Fruit fly (Drosophila melanogaster) whole organism, pupa: Measurements from ENCODE around the gene ash1.

Experiments
- CG10348 ChIP-seq: fragments of 200-800 bp; sonication (Bioruptor generic); IDR thresholded peaks from 2 replicates; pipeline ENCODE4 v1.3.6; 2022; ENCODE audit warnings: missing biosample characterization, missing genetic modification characterization
- CG12605 ChIP-seq: fragments of 200-800 bp; sonication (Bioruptor generic); IDR thresholded peaks from 2 replicates; pipeline ENCODE4 v1.3.6; 2022; ENCODE audit warnings: missing biosample characterization, missing genetic modification characterization
- CG13204 ChIP-seq: fragments of 200-800 bp; sonication (Bioruptor generic); optimal IDR thresholded peaks from 2 replicates; lab custom pipeline; 2018; ENCODE audit warnings: missing biosample characterization, mild to moderate bottlenecking, missing genetic modification characterization, moderate library complexity
- CG14655 ChIP-seq: fragments of 200-800 bp; sonication (Bioruptor generic); optimal IDR thresholded peaks from 3 replicates; lab custom pipeline; 2017; ENCODE audit warnings: mild to moderate bottlenecking, missing biosample characterization, missing genetic modification reagents, missing genetic modification characterization
- CG15710 ChIP-seq: fragments of 200-800 bp; sonication (Bioruptor generic); optimal IDR thresholded peaks from 2 replicates; lab custom pipeline; 2018; ENCODE audit warnings: missing biosample characterization, mild to moderate bottlenecking, missing genetic modification characterization, moderate library complexity
- CG17806 ChIP-seq: fragments of 200-800 bp; sonication (Bioruptor generic); optimal IDR thresholded peaks from 2 replicates; lab custom pipeline; 2018; ENCODE audit warnings: missing biosample characterization, mild to moderate bottlenecking, missing genetic modification characterization, moderate library complexity
- CG32121 ChIP-seq: fragments of 200-800 bp; sonication (Bioruptor generic); IDR thresholded peaks from 2 replicates; pipeline ENCODE4 v1.3.6; 2022; ENCODE audit warnings: missing biosample characterization, missing genetic modification characterization
- CG34367 ChIP-seq: fragments of 200-800 bp; sonication (Bioruptor generic); optimal IDR thresholded peaks from 2 replicates; lab custom pipeline; 2018; ENCODE audit warnings: missing biosample characterization, mild to moderate bottlenecking, missing genetic modification characterization
- CG4496 ChIP-seq: fragments of 200-800 bp; sonication (Bioruptor generic); IDR thresholded peaks from 3 replicates; pipeline ENCODE4 v1.3.6; 2022; ENCODE audit warnings: missing biosample characterization, missing genetic modification characterization
- CG8159 ChIP-seq: fragments of 200-800 bp; sonication (Bioruptor generic); optimal IDR thresholded peaks from 3 replicates; lab custom pipeline; 2018; ENCODE audit warnings: missing biosample characterization, mild to moderate bottlenecking, missing genetic modification characterization, moderate library complexity
- CG8301 ChIP-seq: fragments of 200-800 bp; sonication (Bioruptor generic); optimal IDR thresholded peaks from 2 replicates; lab custom pipeline; 2018; ENCODE audit warnings: missing biosample characterization, mild to moderate bottlenecking, missing genetic modification characterization
- CG9948 ChIP-seq: fragments of 200-800 bp; sonication (Bioruptor generic); optimal IDR thresholded peaks from 2 replicates; lab custom pipeline; 2018; ENCODE audit warnings: missing biosample characterization, mild to moderate bottlenecking, missing genetic modification characterization, moderate library complexity
- D1 ChIP-seq: fragments of 200-800 bp; sonication (Bioruptor generic); optimal IDR thresholded peaks from 2 replicates; lab custom pipeline; 2018; ENCODE audit warnings: missing biosample characterization, mild to moderate bottlenecking, missing genetic modification characterization, moderate library complexity
- EcR ChIP-seq: fragments of 200-800 bp; sonication (Bioruptor generic); optimal IDR thresholded peaks from 3 replicates; lab custom pipeline; 2019; ENCODE audit warnings: missing biosample characterization, missing genetic modification characterization, mild to moderate bottlenecking, moderate library complexity, missing genetic modification reagents
- Ets98B ChIP-seq: fragments of 200-800 bp; sonication (Bioruptor generic); IDR thresholded peaks from 2 replicates; pipeline ENCODE4 v1.3.6; 2022; ENCODE audit warnings: missing biosample characterization, missing genetic modification characterization
- Pif1A ChIP-seq: fragments of 200-800 bp; sonication (Bioruptor generic); optimal IDR thresholded peaks from 3 replicates; lab custom pipeline; 2016; ENCODE audit warnings: missing biosample characterization, missing genetic modification characterization
- Pif1B ChIP-seq: fragments of 200-800 bp; sonication (Bioruptor generic); optimal IDR thresholded peaks from 3 replicates; lab custom pipeline; 2016; ENCODE audit warnings: missing biosample characterization, missing genetic modification characterization
- Snoo ChIP-seq: fragments of 200-800 bp; sonication (Bioruptor generic); optimal IDR thresholded peaks from 3 replicates; lab custom pipeline; 2017; ENCODE audit warnings: missing biosample characterization, mild to moderate bottlenecking, missing genetic modification characterization, inconsistent platforms
- fd96Ca ChIP-seq: fragments of 200-800 bp; sonication (Bioruptor generic); IDR thresholded peaks from 3 replicates; pipeline ENCODE4 v1.3.6; 2022; ENCODE audit warnings: missing biosample characterization, missing genetic modification characterization
- gl ChIP-seq: fragments of 200-800 bp; sonication (Bioruptor generic); optimal IDR thresholded peaks from 2 replicates; lab custom pipeline; 2018; ENCODE audit warnings: missing biosample characterization, mild to moderate bottlenecking, missing genetic modification characterization
- rn ChIP-seq: fragments of 200-800 bp; sonication (Bioruptor generic); IDR thresholded peaks from 2 replicates; pipeline ENCODE4 v1.3.6; 2022; ENCODE audit warnings: missing biosample characterization, missing genetic modification characterization

ash1 gene

DNA sequence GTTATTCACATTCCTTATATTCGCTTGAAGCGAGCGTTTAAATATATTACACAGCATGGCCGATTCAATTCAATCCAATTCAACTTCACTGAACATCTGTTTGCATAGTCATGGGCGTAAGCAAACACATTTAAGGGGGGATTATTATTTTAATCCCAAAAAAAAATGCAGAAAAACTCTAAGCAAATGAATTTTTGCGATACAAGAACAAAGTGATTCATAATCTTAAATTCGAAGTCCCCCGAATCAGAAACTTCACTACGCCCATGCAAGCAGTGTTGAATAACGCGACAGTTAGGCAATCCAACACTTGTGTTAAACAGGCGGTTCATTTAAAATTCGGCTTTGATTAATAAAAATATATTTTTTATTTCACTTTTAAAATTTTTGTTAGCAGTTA lies 8.1 kb downstream of the ash1 start, which contains the start of gene CG14100:
CG14100 (minus strand) TSS at position 103 of the 400 bp plus-strand sequence.
- TF ChIP-seq Ets98B (peak; percentile 100), CG12605 (GFP tag; lab: Robert Waterston, UW) (peak; percentile 100), CG4496 (GFP tag; lab: Robert Waterston, UW) (peak; percentile 100), CG32121 (GFP tag; lab: Robert Waterston, UW) (peak; percentile 100), EcR (no peak), CG13204 (GFP tag; lab: Kevin White, UChicago) (peak; percentile 100), CG34367 (tag; lab: Kevin White, UChicago) (peak; percentile 100), rn (peak; percentile 100), Pif1B (GFP tag; lab: Kevin White, UChicago) (peak; percentile 100), CG8301 (tag; lab: Kevin White, UChicago) (peak; percentile 100), fd96Ca (GFP tag; lab: Robert Waterston, UW) (peak; percentile 100), gl (tag; lab: Kevin White, UChicago) (peak; percentile 100), CG15710 (tag; lab: Kevin White, UChicago) (peak; percentile 100), CG17806 (tag; lab: Kevin White, UChicago) (peak; percentile 100), Pif1A (GFP tag; lab: Kevin White, UChicago) (peak; percentile 100), CG9948 (tag; lab: Kevin White, UChicago) (peak; percentile 100), D1 (tag; lab: Kevin White, UChicago) (peak; percentile 100), Snoo (tag; lab: Kevin White, UChicago) (peak; percentile 100), CG10348 (GFP tag; lab: Robert Waterston, UW) (peak; percentile 100), CG8159 (tag; lab: Kevin White, UChicago) (peak; percentile 100), CG14655 (GFP tag; lab: Kevin White, UChicago) (peak; percentile 100)

DNA sequence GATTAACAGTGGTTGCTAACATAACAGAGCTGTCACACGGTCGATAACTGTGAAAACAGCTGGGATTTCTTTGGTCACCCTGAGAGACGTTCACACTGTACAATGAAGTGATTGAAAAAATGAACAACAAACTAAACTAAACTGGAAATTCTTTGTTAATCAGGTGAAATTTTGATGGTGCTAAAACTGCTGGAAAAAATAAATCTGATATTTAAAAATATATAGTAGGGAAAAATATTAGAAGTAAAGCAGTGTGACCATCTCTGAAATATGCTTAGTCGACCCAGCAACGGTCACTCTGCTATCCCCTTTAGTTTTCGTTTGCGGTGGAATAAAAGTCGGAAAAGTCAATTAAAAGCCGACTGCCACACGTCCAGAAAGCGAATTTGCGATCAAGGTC lies 12.6 kb downstream of the ash1 start, which contains the start of the genes CG9231 and CG9330:
CG9231 (minus strand) TSS at position 25 of the 400 bp plus-strand sequence.
CG9330 (plus strand) TSS at position 275 of the 400 bp plus-strand sequence.
- TF ChIP-seq CG8159 (tag; lab: Kevin White, UChicago): peak; percentile 1
- no peak for TF ChIP-seq Snoo (tag; lab: Kevin White, UChicago)
- TF ChIP-seq Pif1A (GFP tag; lab: Kevin White, UChicago): peak; percentile 31
- peak; percentile 14 for TF ChIP-seq EcR

DNA sequence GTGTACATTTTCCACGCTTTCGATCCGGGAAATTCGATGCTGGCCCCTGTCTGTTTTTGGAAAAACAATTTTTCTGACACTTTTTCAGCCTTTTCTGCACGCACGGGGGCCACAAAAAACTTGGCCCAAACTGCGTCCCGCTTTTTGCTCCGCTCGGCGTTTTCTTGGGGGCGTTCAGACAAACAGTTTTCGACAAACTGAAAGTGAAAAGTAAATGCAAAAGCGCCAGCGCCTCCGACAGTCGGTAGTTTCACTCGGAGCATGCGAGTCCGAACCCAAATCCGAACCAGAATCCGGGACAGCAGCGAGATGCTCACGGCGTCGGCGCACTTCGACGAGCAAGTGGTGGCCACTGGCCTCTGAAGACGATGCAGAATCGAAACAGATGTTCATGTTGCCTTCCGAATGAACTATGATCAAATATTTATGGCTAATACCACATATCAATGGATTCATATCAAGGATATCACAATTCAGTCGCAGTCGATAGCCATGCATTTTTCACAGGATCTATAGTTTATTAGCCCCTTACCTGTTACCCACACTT lies 14.1 kb downstream of the ash1 start, which contains the start of gene Shal:
Shal (minus strand) TSS at position 200 of the 547 bp plus-strand sequence.
- TF ChIP-seq CG8159 (tag; lab: Kevin White, UChicago): no peak
- TF ChIP-seq, all 21 proteins: peak for 0

DNA sequence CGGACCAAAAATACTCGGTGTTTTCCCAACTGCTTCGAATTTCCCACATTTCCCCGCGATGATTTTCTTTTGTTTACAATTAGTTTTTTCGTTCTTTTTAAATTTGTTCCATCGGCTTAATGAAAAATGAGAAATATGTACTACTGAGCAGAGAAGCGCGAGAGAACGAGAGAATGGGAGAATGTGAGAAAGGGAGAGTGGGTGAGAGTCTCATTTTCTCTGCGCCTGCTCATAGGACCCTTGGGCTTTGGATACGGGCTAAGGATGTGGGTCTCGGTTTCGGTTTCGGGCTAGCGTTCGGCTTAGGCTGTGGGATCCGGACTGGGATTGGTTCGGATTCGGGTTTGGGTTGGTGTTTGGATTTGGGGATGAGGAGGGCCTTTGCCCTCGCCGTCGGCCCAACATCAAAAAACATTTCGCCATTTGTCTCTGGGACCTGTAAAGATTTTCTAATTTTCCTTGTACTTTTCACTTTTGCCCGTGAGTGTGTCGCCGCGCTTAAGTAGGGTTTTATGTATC lies 17.8 kb downstream of the ash1 start:
- TF ChIP-seq EcR (no peak), CG8159 (tag; lab: Kevin White, UChicago) (no peak), Pif1A (GFP tag; lab: Kevin White, UChicago) (no peak), D1 (tag; lab: Kevin White, UChicago) (no peak), CG14655 (GFP tag; lab: Kevin White, UChicago) (no peak), CG34367 (tag; lab: Kevin White, UChicago) (no peak), CG12605 (GFP tag; lab: Robert Waterston, UW) (no peak), CG15710 (tag; lab: Kevin White, UChicago) (no peak), CG13204 (GFP tag; lab: Kevin White, UChicago) (no peak), Ets98B (no peak), gl (tag; lab: Kevin White, UChicago) (no peak), CG17806 (tag; lab: Kevin White, UChicago) (no peak), rn (no peak), CG32121 (GFP tag; lab: Robert Waterston, UW) (no peak), CG10348 (GFP tag; lab: Robert Waterston, UW) (no peak), fd96Ca (GFP tag; lab: Robert Waterston, UW) (no peak), CG9948 (tag; lab: Kevin White, UChicago) (no peak), Pif1B (GFP tag; lab: Kevin White, UChicago) (no peak), CG4496 (GFP tag; lab: Robert Waterston, UW) (no peak)

DNA sequence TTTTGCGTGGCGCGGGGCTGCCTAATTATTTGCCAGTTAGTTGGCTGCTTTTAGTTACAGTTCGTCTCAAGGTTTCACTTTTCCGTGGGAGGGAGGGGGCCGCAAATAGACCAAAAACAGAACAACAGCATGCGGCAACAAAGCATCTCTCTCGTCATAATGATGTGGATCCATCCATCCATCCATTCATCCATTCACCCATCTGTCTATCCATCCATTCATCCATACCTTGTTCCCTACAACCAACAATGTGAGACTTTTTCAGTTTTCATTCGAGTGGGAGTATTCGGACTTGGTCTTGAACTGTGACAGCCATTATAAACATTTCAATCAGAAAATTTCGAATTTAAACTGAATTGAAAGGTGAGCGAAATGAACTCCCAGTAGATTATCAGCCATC lies 19.2 kb downstream of the ash1 start:
- no peak for TF ChIP-seq rn
- TF ChIP-seq CG34367 (tag; lab: Kevin White, UChicago): no peak
- TF ChIP-seq EcR: no peak
- no peak for TF ChIP-seq gl (tag; lab: Kevin White, UChicago)
- TF ChIP-seq CG17806 (tag; lab: Kevin White, UChicago): no peak
- no peak for TF ChIP-seq Snoo (tag; lab: Kevin White, UChicago)
- TF ChIP-seq CG9948 (tag; lab: Kevin White, UChicago): no peak
- no peak for TF ChIP-seq CG12605 (GFP tag; lab: Robert Waterston, UW)
- TF ChIP-seq CG32121 (GFP tag; lab: Robert Waterston, UW): no peak
- TF ChIP-seq CG4496 (GFP tag; lab: Robert Waterston, UW): no peak
- no peak for TF ChIP-seq Ets98B
- TF ChIP-seq CG14655 (GFP tag; lab: Kevin White, UChicago): no peak
- no peak for TF ChIP-seq fd96Ca (GFP tag; lab: Robert Waterston, UW)
- no peak for TF ChIP-seq CG15710 (tag; lab: Kevin White, UChicago)
- TF ChIP-seq CG10348 (GFP tag; lab: Robert Waterston, UW): no peak
- no peak for TF ChIP-seq Pif1B (GFP tag; lab: Kevin White, UChicago)
- TF ChIP-seq, all 21 proteins: peak for 0
